Worm (Caenorhabditis elegans): ENCODE results near the gene fbxb-105.

Gene fbxb-105

ce11 chrII:2804245-2804644, 33.6 kb upstream of the fbxb-105 start (continued):
- TF ChIP-seq Y105C5A.15 (GFP tag; IDR thresholded peaks at IDR 0.05) = no peak
- TF ChIP-seq set-16 (GFP tag; IDR thresholded peaks at IDR 0.05) = no peak
- TF ChIP-seq arid-1 (GFP tag; conservative IDR thresholded peaks at IDR 0.05) = no peak
- TF ChIP-seq mdl-1 (tag; optimal IDR thresholded peaks at IDR 0.05) = peak in 1 of 2 experiments; percentile 65
- TF ChIP-seq R02D3.7 (tag; optimal IDR thresholded peaks at IDR 0.05) = no peak
- no peak for TF ChIP-seq zfp-2 (tag; optimal IDR thresholded peaks at IDR 0.05)
- TF ChIP-seq Y75B8A.6 (GFP tag; IDR thresholded peaks at IDR 0.05) = no peak
- TF ChIP-seq F44E2.7 (GFP tag; IDR thresholded peaks at IDR 0.05) = no peak
- TF ChIP-seq dmd-8 (GFP tag; IDR thresholded peaks at IDR 0.05) = no peak
- TF ChIP-seq hlh-11 (tag; optimal IDR thresholded peaks at IDR 0.05) = peak; percentile 43
- TF ChIP-seq dve-1 (tag; optimal IDR thresholded peaks at IDR 0.05; ENCODE audit: insufficient read depth) = no peak
- no peak for TF ChIP-seq nhr-76 (tag; optimal IDR thresholded peaks at IDR 0.05)
- no peak for TF ChIP-seq php-3 (GFP tag; IDR thresholded peaks at IDR 0.05)
- TF ChIP-seq madf-9 (GFP tag; conservative IDR thresholded peaks at IDR 0.05) = no peak
- no peak for TF ChIP-seq F10B5.3 (tag; optimal IDR thresholded peaks at IDR 0.05)
- no peak for TF ChIP-seq ceh-28 (tag; optimal IDR thresholded peaks at IDR 0.05)
- TF ChIP-seq zfp-3 (GFP tag; conservative IDR thresholded peaks at IDR 0.05) = no peak
- TF ChIP-seq T20F7.1 (GFP tag; optimal IDR thresholded peaks at IDR 0.05) = no peak
- TF ChIP-seq ceh-20 (GFP tag; IDR thresholded peaks at IDR 0.05) = no peak
- no peak for TF ChIP-seq lin-39 (tag; optimal IDR thresholded peaks at IDR 0.05)
- no peak for TF ChIP-seq nhr-111 (GFP tag; optimal IDR thresholded peaks at IDR 0.05)
- TF ChIP-seq zip-2 (tag; optimal IDR thresholded peaks at IDR 0.05) = no peak
- no peak for TF ChIP-seq skn-1 (tag; optimal IDR thresholded peaks at IDR 0.05)
- TF ChIP-seq dmd-9 (GFP tag; IDR thresholded peaks at IDR 0.05) = no peak
- TF ChIP-seq hif-1 (tag; optimal IDR thresholded peaks at IDR 0.05) = no peak
- TF ChIP-seq snpc-4 (tag; optimal IDR thresholded peaks at IDR 0.05) = no peak
- peak; percentile 19 for TF ChIP-seq nhr-6 (tag; optimal IDR thresholded peaks at IDR 0.05)
- no peak for TF ChIP-seq tag-97 (GFP tag; IDR thresholded peaks at IDR 0.05)
- TF ChIP-seq ztf-11 (tag; optimal IDR thresholded peaks at IDR 0.05) = no peak
- TF ChIP-seq lsy-2 (tag; optimal IDR thresholded peaks at IDR 0.05) = peak in 1 of 2 experiments; percentile 52
- TF ChIP-seq ZK546.5 (tag; optimal IDR thresholded peaks at IDR 0.05) = no peak
- TF ChIP-seq ztf-7 (tag; optimal IDR thresholded peaks at IDR 0.05) = no peak
- no peak for TF ChIP-seq tra-1 (GFP tag; IDR thresholded peaks at IDR 0.05)
- TF ChIP-seq ama-1 (optimal IDR thresholded peaks at IDR 0.05) = no peak
- TF ChIP-seq nhr-11 (tag; optimal IDR thresholded peaks at IDR 0.05) = no peak
- TF ChIP-seq unc-130 (GFP tag; optimal IDR thresholded peaks at IDR 0.05) = no peak
- TF ChIP-seq ces-1 (GFP tag; optimal IDR thresholded peaks at IDR 0.05) = no peak
- TF ChIP-seq sdz-12 (GFP tag; optimal IDR thresholded peaks at IDR 0.05) = no peak

ce11 chrII:2802804-2803586, 32.3 kb upstream of the fbxb-105 start:
- TF ChIP-seq pqm-1 (tag; optimal IDR thresholded peaks at IDR 0.05) (peak; percentile 82), egl-27 (tag; optimal IDR thresholded peaks at IDR 0.05) (no peak), tra-1 (GFP tag; IDR thresholded peaks at IDR 0.05) (no peak), hif-1 (tag; optimal IDR thresholded peaks at IDR 0.05) (no peak), cey-2 (tag; optimal IDR thresholded peaks at IDR 0.05; ENCODE audit: borderline replicate concordance, insufficient read depth) (peak; percentile 3), mxl-2 (GFP tag; conservative IDR thresholded peaks at IDR 0.05) (peak; percentile 66; the same call in 1 of the 2 replicates), lin-38 (GFP tag; IDR thresholded peaks at IDR 0.05) (no peak), pha-4 (GFP tag; IDR thresholded peaks at IDR 0.05) (0 out of 2 replicates have a peak, but pooled peaks have one; percentile 7), pha-4 (tag; optimal IDR thresholded peaks at IDR 0.05) (no peak), F26F4.8 (GFP tag; conservative IDR thresholded peaks at IDR 0.05) (no peak), dve-1 (tag; optimal IDR thresholded peaks at IDR 0.05; ENCODE audit: insufficient read depth) (peak; percentile 64), nhr-77 (tag; optimal IDR thresholded peaks at IDR 0.05) (no peak), nhr-42 (GFP tag; IDR thresholded peaks at IDR 0.05) (no peak), attf-4 (tag; optimal IDR thresholded peaks at IDR 0.05) (no peak), mep-1 (tag; optimal IDR thresholded peaks at IDR 0.05) (peak; percentile 16), ZK546.5 (tag; optimal IDR thresholded peaks at IDR 0.05) (no peak), ceh-82 (tag; optimal IDR thresholded peaks at IDR 0.05) (no peak), T20F7.1 (GFP tag; optimal IDR thresholded peaks at IDR 0.05) (no peak), F10B5.3 (tag; optimal IDR thresholded peaks at IDR 0.05) (no peak), jun-1 (tag; optimal IDR thresholded peaks at IDR 0.05) (no peak)
